Worm (Caenorhabditis elegans) whole organism, L1 larva: Measurements from ENCODE around the gene nhr-70.

Experiments
- C16A3.4 ChIP-seq: fragments of 150-350 bp; optimal IDR thresholded peaks from 2 replicates; lab custom pipeline; 2014; ENCODE audit warnings: missing biosample characterization, missing genetic modification characterization
- egl-27 ChIP-seq, 2 experiments: fragments of 150-350 bp in 1 of 2; sonication (generic microtip); optimal IDR thresholded peaks; 3 replicates each; lab custom pipeline; 2017 to 2018; ENCODE audit warnings: missing biosample characterization in 2 of 2, missing genetic modification characterization in 2 of 2, missing genetic modification reagents in 2 of 2
- elt-2 ChIP-seq: sonication (generic microtip); optimal IDR thresholded peaks from 2 replicates; lab custom pipeline; 2016; ENCODE audit warnings: missing genetic modification characterization, mild to moderate bottlenecking, inconsistent platforms, missing compliant biosample characterization, missing genetic modification reagents
- mep-1 ChIP-seq: fragments of 150-350 bp; optimal IDR thresholded peaks from 2 replicates; lab custom pipeline; 2014; ENCODE audit warnings: missing biosample characterization, missing genetic modification characterization
- sup-37 ChIP-seq: fragments of 200-800 bp; sonication (Bioruptor generic); optimal IDR thresholded peaks from 2 replicates; lab custom pipeline; 2018; ENCODE audit warnings: mild to moderate bottlenecking, missing genetic modification characterization, missing compliant biosample characterization
- unc-62 ChIP-seq: fragments of 150-350 bp; optimal IDR thresholded peaks from 2 replicates; lab custom pipeline; 2014; ENCODE audit warnings: missing biosample characterization, missing genetic modification reagents, missing genetic modification characterization
- zag-1 ChIP-seq: fragments of 150-350 bp; optimal IDR thresholded peaks from 2 replicates; lab custom pipeline; 2014; ENCODE audit warnings: missing biosample characterization, missing genetic modification characterization

DNA sequence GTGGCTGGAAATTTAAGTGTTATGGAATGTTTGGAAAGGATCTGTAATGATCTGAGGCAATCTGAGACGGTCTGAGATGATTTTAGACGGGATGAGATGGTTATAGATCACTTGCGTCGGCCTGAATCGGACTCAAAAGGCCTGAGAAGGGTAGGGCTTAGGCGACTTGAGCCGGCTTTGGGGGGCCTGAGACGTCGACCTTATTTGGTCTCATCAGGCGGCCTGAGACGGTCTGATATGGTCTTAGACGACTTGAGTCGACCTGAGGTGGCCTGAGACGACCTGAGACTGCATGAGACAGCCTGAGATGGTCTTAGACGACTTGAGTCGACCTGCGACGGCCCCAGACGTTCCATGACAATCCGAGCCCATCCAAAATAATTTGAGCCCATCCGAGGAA is 40.0 kb downstream of the nhr-70 start:
- TF ChIP-seq unc-62 (GFP tag; lab: Kevin White, UChicago), result no peak
- no peak for TF ChIP-seq zag-1 (tag; lab: Kevin White, UChicago)
- no peak for TF ChIP-seq mep-1 (tag; lab: Kevin White, UChicago)
- no peak for TF ChIP-seq C16A3.4 (tag; lab: Kevin White, UChicago)
- TF ChIP-seq egl-27 (tag; optimal IDR thresholded peaks at IDR 0.05; lab: Kevin White, UChicago), result no peak
- TF ChIP-seq sup-37 (GFP tag; lab: Kevin White, UChicago), result no peak
- no peak for TF ChIP-seq elt-2 (tag; lab: Kevin White, UChicago)
